Worm (Caenorhabditis elegans) whole organism, late embryonic: Measurements from ENCODE around the gene clec-183.

Experiments
- C38D4.7 ChIP-seq: fragments of 200-800 bp; sonication (Bioruptor generic); optimal IDR thresholded peaks from 2 replicates; lab custom pipeline; 2018; ENCODE audit warnings: mild to moderate bottlenecking, missing genetic modification characterization, moderate library complexity, missing compliant biosample characterization
- F13H6.1 ChIP-seq: sonication (generic microtip); optimal IDR thresholded peaks from 2 replicates; lab custom pipeline; 2016; ENCODE audit warnings: missing genetic modification characterization, missing compliant biosample characterization
- K09A11.1 ChIP-seq: sonication (generic microtip); optimal IDR thresholded peaks from 2 replicates; lab custom pipeline; 2017; ENCODE audit warnings: antibody characterized with exemption, mild to moderate bottlenecking, missing genetic modification characterization, missing compliant biosample characterization; ENCODE audit not compliant: insufficient read depth
- T23F11.4 ChIP-seq: fragments of 200-800 bp; sonication (Bioruptor generic); optimal IDR thresholded peaks from 2 replicates; lab custom pipeline; 2018; ENCODE audit warnings: mild to moderate bottlenecking, missing genetic modification characterization, missing compliant biosample characterization
- Y22D7AL.16 ChIP-seq: sonication (generic microtip); optimal IDR thresholded peaks from 2 replicates; lab custom pipeline; 2016; ENCODE audit warnings: missing genetic modification characterization, missing compliant biosample characterization
- ama-1 ChIP-seq: fragments of 150-350 bp; optimal IDR thresholded peaks from 2 replicates; lab custom pipeline; 2014
- ceh-18 ChIP-seq: sonication (generic microtip); optimal IDR thresholded peaks from 2 replicates; lab custom pipeline; 2016; ENCODE audit warnings: missing genetic modification characterization, missing compliant biosample characterization
- ceh-19 ChIP-seq: fragments of 200-800 bp; sonication (Bioruptor generic); optimal IDR thresholded peaks from 2 replicates; lab custom pipeline; 2018; ENCODE audit warnings: mild to moderate bottlenecking, missing genetic modification characterization, missing compliant biosample characterization
- ceh-2 ChIP-seq: sonication (generic microtip); optimal IDR thresholded peaks from 2 replicates; lab custom pipeline; 2016; ENCODE audit warnings: missing genotype, missing genetic modification characterization, missing compliant biosample characterization
- ceh-30 ChIP-seq: fragments of 150-350 bp; optimal IDR thresholded peaks from 2 replicates; lab custom pipeline; 2014; ENCODE audit warnings: missing biosample characterization, missing genetic modification characterization
- ceh-34 ChIP-seq: sonication (generic microtip); optimal IDR thresholded peaks from 2 replicates; lab custom pipeline; 2016; ENCODE audit warnings: mild to moderate bottlenecking, missing genetic modification characterization, missing compliant biosample characterization
- ceh-45 ChIP-seq: fragments of 200-800 bp; sonication (Bioruptor generic); IDR thresholded peaks from 2 replicates; pipeline ENCODE4 v1.3.6; 2022; ENCODE audit warnings: missing genetic modification reagents, missing genetic modification characterization, missing compliant biosample characterization
- ceh-9 ChIP-seq: sonication (generic microtip); optimal IDR thresholded peaks from 2 replicates; lab custom pipeline; 2016; ENCODE audit warnings: mild to moderate bottlenecking, missing genetic modification characterization, inconsistent platforms, missing compliant biosample characterization
- elt-2 ChIP-seq: sonication (generic microtip); optimal IDR thresholded peaks from 2 replicates; lab custom pipeline; 2016; ENCODE audit warnings: missing genetic modification reagents, missing genetic modification characterization, missing compliant biosample characterization
- elt-4 ChIP-seq: sonication (generic microtip); optimal IDR thresholded peaks from 2 replicates; lab custom pipeline; 2016; ENCODE audit warnings: missing genetic modification characterization, missing compliant biosample characterization
- gmeb-2 ChIP-seq: sonication (generic microtip); optimal IDR thresholded peaks from 2 replicates; lab custom pipeline; 2016; ENCODE audit warnings: missing genetic modification characterization, inconsistent platforms, missing compliant biosample characterization
- hlh-13 ChIP-seq: fragments of 200-800 bp; sonication (Bioruptor generic); optimal IDR thresholded peaks from 2 replicates; lab custom pipeline; 2018; ENCODE audit warnings: mild to moderate bottlenecking, missing genetic modification characterization, missing compliant biosample characterization
- hlh-15 ChIP-seq: sonication (generic microtip); optimal IDR thresholded peaks from 2 replicates; lab custom pipeline; 2016; ENCODE audit warnings: missing genetic modification characterization, missing compliant biosample characterization
- hlh-6 ChIP-seq: sonication (generic microtip); optimal IDR thresholded peaks from 2 replicates; lab custom pipeline; 2016; ENCODE audit warnings: missing genotype, missing genetic modification characterization, missing compliant biosample characterization
- lim-6 ChIP-seq: sonication (generic microtip); optimal IDR thresholded peaks from 2 replicates; lab custom pipeline; 2016; ENCODE audit warnings: missing genetic modification characterization, missing compliant biosample characterization
- madf-2 ChIP-seq: sonication (generic microtip); optimal IDR thresholded peaks from 2 replicates; lab custom pipeline; 2017; ENCODE audit warnings: missing genetic modification characterization, missing compliant biosample characterization
- mec-3 ChIP-seq: sonication (generic microtip); optimal IDR thresholded peaks from 2 replicates; lab custom pipeline; 2016; ENCODE audit warnings: borderline replicate concordance, missing genetic modification characterization, missing compliant biosample characterization
- nfya-1 ChIP-seq: sonication (generic microtip); optimal IDR thresholded peaks from 2 replicates; lab custom pipeline; 2017; ENCODE audit warnings: missing genetic modification characterization, mild to moderate bottlenecking, missing compliant biosample characterization, antibody characterized with exemption, moderate library complexity
- nhr-11 ChIP-seq: fragments of 150-350 bp; optimal IDR thresholded peaks from 2 replicates; lab custom pipeline; 2014; ENCODE audit warnings: missing biosample characterization, missing genetic modification characterization
- nhr-232 ChIP-seq: sonication (generic microtip); optimal IDR thresholded peaks from 2 replicates; lab custom pipeline; 2016; ENCODE audit warnings: missing genetic modification characterization, missing compliant biosample characterization
- npax-4 ChIP-seq: sonication (generic microtip); optimal IDR thresholded peaks from 2 replicates; lab custom pipeline; 2016; ENCODE audit warnings: missing genetic modification characterization, missing compliant biosample characterization
- odd-2 ChIP-seq: sonication (generic microtip); optimal IDR thresholded peaks from 2 replicates; lab custom pipeline; 2017; ENCODE audit warnings: antibody characterized with exemption, mild to moderate bottlenecking, missing genetic modification characterization, missing compliant biosample characterization
- pag-3 ChIP-seq: sonication (generic microtip); optimal IDR thresholded peaks from 2 replicates; lab custom pipeline; 2016; ENCODE audit warnings: missing compliant biosample characterization, missing genetic modification characterization, borderline replicate concordance
- pax-1 ChIP-seq: fragments of 150-350 bp; optimal IDR thresholded peaks from 2 replicates; lab custom pipeline; 2014; ENCODE audit warnings: missing biosample characterization, missing genetic modification characterization
- pha-2 ChIP-seq: sonication (generic microtip); optimal IDR thresholded peaks from 2 replicates; lab custom pipeline; 2017; ENCODE audit warnings: mild to moderate bottlenecking, missing genetic modification characterization, missing compliant biosample characterization
- rnt-1 ChIP-seq: sonication (generic microtip); optimal IDR thresholded peaks from 2 replicates; lab custom pipeline; 2016; ENCODE audit warnings: missing genetic modification characterization, missing compliant biosample characterization
- tbx-7 ChIP-seq: sonication (generic microtip); optimal IDR thresholded peaks from 2 replicates; lab custom pipeline; 2016; ENCODE audit warnings: missing genotype, missing genetic modification characterization, missing compliant biosample characterization
- ttx-3 ChIP-seq: sonication (generic microtip); optimal IDR thresholded peaks from 2 replicates; lab custom pipeline; 2016; ENCODE audit warnings: missing genetic modification reagents, missing genetic modification characterization, missing compliant biosample characterization
- unc-3 ChIP-seq, 2 experiments: fragments of 200-800 bp in 1 of 2; sonication (Bioruptor generic) in 1 of 2; sonication (generic microtip) in 1 of 2; conservative IDR thresholded peaks in 1 of 2; optimal IDR thresholded peaks in 1 of 2; 2 replicates each; pipeline versions ENCODE4 v1.3.6 to Lab custom; 2016 to 2022; ENCODE audit warnings: missing compliant biosample characterization in 2 of 2, missing genetic modification characterization in 2 of 2, missing genetic modification reagents in 1 of 2
- unc-55 ChIP-seq: sonication (generic microtip); optimal IDR thresholded peaks from 2 replicates; lab custom pipeline; 2017; ENCODE audit warnings: missing biosample characterization, missing genetic modification reagents, missing genetic modification characterization

clec-183 gene

ce11 chrIV:9303994-9304393, 23.8 kb upstream of the clec-183 start, which contains the start of gene F49C12.4:
Gene F49C12.4 (minus strand): TSS chrIV:9304094.
- TF ChIP-seq tbx-7 (tag; lab: Kevin White, UChicago) = no peak
- TF ChIP-seq C38D4.7 = no peak
- TF ChIP-seq ceh-45 (GFP tag; lab: Robert Waterston, UW) = no peak
- TF ChIP-seq nhr-232 (tag; lab: Kevin White, UChicago) = no peak
- no peak for TF ChIP-seq odd-2
- no peak for TF ChIP-seq ceh-19 (GFP tag; lab: Kevin White, UChicago)
- TF ChIP-seq ama-1 = no peak
- no peak for TF ChIP-seq hlh-6 (tag; lab: Kevin White, UChicago)
- no peak for TF ChIP-seq unc-3 (GFP tag; conservative IDR thresholded peaks at IDR 0.05; lab: Robert Waterston, UW)
- TF ChIP-seq unc-3 (tag; optimal IDR thresholded peaks at IDR 0.05; lab: Kevin White, UChicago) = no peak
- TF ChIP-seq ceh-2 (tag; lab: Kevin White, UChicago) = no peak
- TF ChIP-seq pag-3 (tag; lab: Kevin White, UChicago) = no peak
- TF ChIP-seq, all 69 proteins: peak for 0

DNA sequence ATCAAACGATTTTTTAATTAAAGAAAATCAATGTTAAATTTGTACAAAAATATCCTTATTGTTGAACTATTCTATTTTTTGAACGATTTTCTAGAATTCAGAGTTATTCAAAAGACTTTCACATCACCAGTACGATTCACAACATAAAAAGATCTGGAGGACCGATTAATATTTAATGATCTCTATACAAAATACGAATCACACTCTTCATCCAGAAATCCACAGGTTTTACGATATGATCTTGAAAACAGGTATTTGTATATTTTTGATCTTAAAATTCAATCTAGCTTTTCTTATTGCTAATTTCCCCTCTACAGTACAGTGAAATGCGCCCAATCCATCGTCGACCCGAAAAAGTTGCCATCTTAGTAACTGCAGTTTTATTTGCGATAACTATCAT, 23.2 kb upstream of the clec-183 start, which contains the start of gene F49C12.5:
Gene F49C12.5 (plus strand): TSS at position 301 of the 400 bp plus-strand sequence.
- TF ChIP-seq madf-2 = no peak
- no peak for TF ChIP-seq hlh-6 (tag; lab: Kevin White, UChicago)
- TF ChIP-seq ttx-3 (tag; lab: Kevin White, UChicago) = no peak
- no peak for TF ChIP-seq Y22D7AL.16 (tag; lab: Kevin White, UChicago)
- no peak for TF ChIP-seq T23F11.4 (GFP tag; lab: Kevin White, UChicago)
- TF ChIP-seq ceh-45 (GFP tag; lab: Robert Waterston, UW) = no peak
- TF ChIP-seq npax-4 (tag; lab: Kevin White, UChicago) = no peak
- TF ChIP-seq elt-2 (tag; lab: Kevin White, UChicago) = no peak
- no peak for TF ChIP-seq mec-3 (tag; lab: Kevin White, UChicago)
- TF ChIP-seq ceh-30 = no peak
- TF ChIP-seq nhr-11 = no peak
- TF ChIP-seq ceh-19 (GFP tag; lab: Kevin White, UChicago) = no peak
- no peak for TF ChIP-seq hlh-13 (GFP tag; lab: Kevin White, UChicago)
- TF ChIP-seq ceh-18 (tag; lab: Kevin White, UChicago) = no peak
- TF ChIP-seq F13H6.1 (tag; lab: Kevin White, UChicago) = no peak
- TF ChIP-seq nfya-1 (tag; lab: Kevin White, UChicago) = no peak
- TF ChIP-seq lim-6 (tag; lab: Kevin White, UChicago) = no peak
- TF ChIP-seq gmeb-2 (tag; lab: Kevin White, UChicago) = no peak
- no peak for TF ChIP-seq pha-2 (tag; lab: Kevin White, UChicago)

DNA sequence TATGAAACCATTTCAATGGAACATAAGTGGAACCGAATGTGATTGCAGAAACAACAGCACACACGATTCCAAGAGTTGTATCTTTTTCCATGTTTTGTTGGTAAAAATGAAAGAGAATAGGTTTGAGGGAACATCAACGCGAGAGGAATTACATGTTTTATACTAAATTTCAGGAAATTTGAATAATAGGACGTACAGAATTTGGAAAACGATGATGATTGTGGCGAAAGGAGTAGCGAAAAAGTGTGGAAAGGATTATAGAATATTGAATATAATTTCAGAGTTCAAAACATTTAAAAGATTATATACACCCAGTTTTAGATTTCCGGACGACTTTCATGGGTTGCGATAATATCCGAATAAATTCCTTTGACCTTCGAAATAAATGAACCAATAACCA, 18.8 kb upstream of the clec-183 start, which contains the start of gene F49C12.6:
Gene F49C12.6 (minus strand): TSS at position 101 of the 400 bp plus-strand sequence.
- TF ChIP-seq hlh-15 (no peak), npax-4 (tag; lab: Kevin White, UChicago) (no peak), elt-4 (no peak), ceh-9 (tag; lab: Kevin White, UChicago) (no peak), rnt-1 (tag; lab: Kevin White, UChicago) (no peak), unc-55 (GFP tag; lab: Kevin White, UChicago) (no peak), ceh-34 (tag; lab: Kevin White, UChicago) (no peak), pax-1 (tag; lab: Kevin White, UChicago) (no peak)

ce11 chrIV:9310935-9311566, 16.8 kb upstream of the clec-183 start:
- TF ChIP-seq K09A11.1 (tag; lab: Kevin White, UChicago) = no peak
- no peak for TF ChIP-seq T23F11.4 (GFP tag; lab: Kevin White, UChicago)
- no peak for TF ChIP-seq pha-2 (tag; lab: Kevin White, UChicago)
- TF ChIP-seq ceh-34 (tag; lab: Kevin White, UChicago) = no peak
- TF ChIP-seq hlh-13 (GFP tag; lab: Kevin White, UChicago) = no peak
